Worm (Caenorhabditis elegans) whole organism, young adult: ENCODE results near the gene egl-46.
A peak's percentile ranks its signal among the peaks of the same experiment; 100 is the strongest.

ENCODE experiments used
- C06A6.2 ChIP-seq: fragments of 200-800 bp; sonication (Bioruptor generic); conservative IDR thresholded peaks from 2 replicates; pipeline ENCODE4 v1.3.6; 2022; ENCODE audit warnings: missing genetic modification characterization, missing compliant biosample characterization
- F33H1.4 ChIP-seq: fragments of 200-800 bp; sonication (Bioruptor generic); IDR thresholded peaks from 2 replicates; pipeline ENCODE4 v1.3.6; 2022; ENCODE audit warnings: missing genetic modification reagents, missing genetic modification characterization, missing compliant biosample characterization
- F52B5.7 ChIP-seq: sonication (generic microtip); optimal IDR thresholded peaks from 2 replicates; lab custom pipeline; 2016; ENCODE audit warnings: mild to moderate bottlenecking, missing genetic modification characterization, missing compliant biosample characterization
- K11D2.4 ChIP-seq: fragments of 200-800 bp; sonication (Bioruptor generic); IDR thresholded peaks from 2 replicates; pipeline ENCODE4 v1.3.6; 2022; ENCODE audit warnings: missing genetic modification reagents, missing genetic modification characterization, missing compliant biosample characterization
- T26A5.8 ChIP-seq: sonication (generic microtip); optimal IDR thresholded peaks from 2 replicates; lab custom pipeline; 2016; ENCODE audit warnings: missing genetic modification characterization, missing compliant biosample characterization
- Y67H2A.10 ChIP-seq: fragments of 200-800 bp; sonication (Bioruptor generic); conservative IDR thresholded peaks from 2 replicates; pipeline ENCODE4 v1.3.6; 2022; ENCODE audit warnings: missing genetic modification reagents, missing genetic modification characterization, missing compliant biosample characterization
- Y95B8A.8 ChIP-seq: fragments of 200-800 bp; sonication (Bioruptor generic); IDR thresholded peaks from 2 replicates; pipeline ENCODE4 v1.3.6; 2022; ENCODE audit warnings: missing genetic modification reagents, missing genetic modification characterization, missing compliant biosample characterization
- akir-1 ChIP-seq: fragments of 200-800 bp; sonication (Bioruptor generic); optimal IDR thresholded peaks from 2 replicates; lab custom pipeline; 2018; ENCODE audit warnings: mild to moderate bottlenecking, missing genetic modification characterization, moderate library complexity, missing compliant biosample characterization
- ama-1 ChIP-seq, 3 experiments: fragments of 150-350 bp in 1 of 3; sonication (generic microtip) in 2 of 3; optimal IDR thresholded peaks; 2 replicates each; lab custom pipeline; 2014 to 2018; ENCODE audit warnings: missing biosample characterization in 2 of 3, missing genetic modification characterization in 2 of 3, missing genetic modification reagents in 2 of 3
- aptf-2 ChIP-seq: fragments of 200-800 bp; sonication (Bioruptor generic); conservative IDR thresholded peaks from 2 replicates; pipeline ENCODE4 v1.3.6; 2022; ENCODE audit warnings: missing genetic modification reagents, missing genetic modification characterization, missing compliant biosample characterization
- atf-7 ChIP-seq: sonication (generic microtip); optimal IDR thresholded peaks from 2 replicates; lab custom pipeline; 2017; ENCODE audit warnings: mild to moderate bottlenecking, missing genetic modification characterization, missing compliant biosample characterization
- bed-2 ChIP-seq: fragments of 200-800 bp; sonication (Bioruptor generic); IDR thresholded peaks from 2 replicates; pipeline ENCODE4 v1.3.6; 2022; ENCODE audit warnings: missing genetic modification reagents, missing genetic modification characterization, missing compliant biosample characterization
- ccch-3 ChIP-seq: fragments of 200-800 bp; sonication (Bioruptor generic); optimal IDR thresholded peaks from 2 replicates; lab custom pipeline; 2018; ENCODE audit warnings: mild to moderate bottlenecking, missing genetic modification characterization, missing compliant biosample characterization
- cebp-2 ChIP-seq: fragments of 200-800 bp; sonication (Bioruptor generic); IDR thresholded peaks from 2 replicates; pipeline ENCODE4 v1.3.6; 2022; ENCODE audit warnings: missing genetic modification characterization, missing compliant biosample characterization
- ceh-40 ChIP-seq: fragments of 200-800 bp; sonication (Bioruptor generic); IDR thresholded peaks from 2 replicates; pipeline ENCODE4 v1.3.6; 2022; ENCODE audit warnings: missing genetic modification characterization, missing compliant biosample characterization
- ceh-58 ChIP-seq: fragments of 200-800 bp; sonication (Bioruptor generic); IDR thresholded peaks from 2 replicates; pipeline ENCODE4 v1.3.6; 2022; ENCODE audit warnings: missing genetic modification characterization, missing compliant biosample characterization
- chd-7 ChIP-seq: sonication (generic microtip); optimal IDR thresholded peaks from 2 replicates; lab custom pipeline; 2016; ENCODE audit warnings: mild to moderate bottlenecking, missing genetic modification characterization, moderate library complexity, missing compliant biosample characterization
- dpff-1 ChIP-seq: sonication (generic microtip); optimal IDR thresholded peaks from 2 replicates; lab custom pipeline; 2017; ENCODE audit warnings: mild to moderate bottlenecking, missing genetic modification characterization, missing compliant biosample characterization
- dpl-1 ChIP-seq: fragments of 150-350 bp; optimal IDR thresholded peaks from 2 replicates; lab custom pipeline; 2014; ENCODE audit warnings: missing biosample characterization, missing genetic modification reagents, missing genetic modification characterization
- egl-18 ChIP-seq: fragments of 200-800 bp; sonication (Bioruptor generic); IDR thresholded peaks from 2 replicates; pipeline ENCODE4 v1.3.6; 2022; ENCODE audit warnings: missing genetic modification reagents, missing genetic modification characterization, missing compliant biosample characterization
- ekl-4 ChIP-seq: fragments of 200-800 bp; sonication (Bioruptor generic); IDR thresholded peaks from 2 replicates; pipeline ENCODE4 v1.3.6; 2022; ENCODE audit warnings: missing genetic modification reagents, missing genetic modification characterization, missing compliant biosample characterization
- ets-4 ChIP-seq: fragments of 200-800 bp; sonication (Bioruptor generic); optimal IDR thresholded peaks from 2 replicates; lab custom pipeline; 2018; ENCODE audit warnings: mild to moderate bottlenecking, missing genetic modification characterization, missing compliant biosample characterization
- fkh-3 ChIP-seq: sonication (generic microtip); optimal IDR thresholded peaks from 2 replicates; lab custom pipeline; 2016; ENCODE audit warnings: mild to moderate bottlenecking, missing genetic modification characterization, missing compliant biosample characterization
- hlh-12 ChIP-seq: sonication (generic microtip); optimal IDR thresholded peaks from 2 replicates; lab custom pipeline; 2016; ENCODE audit warnings: missing genetic modification characterization, missing compliant biosample characterization
- hsf-1 ChIP-seq: fragments of 200-800 bp; sonication (Bioruptor generic); IDR thresholded peaks from 2 replicates; pipeline ENCODE4 v1.3.6; 2022; ENCODE audit warnings: missing genetic modification reagents, missing genetic modification characterization, missing compliant biosample characterization
- lag-1 ChIP-seq: fragments of 200-800 bp; sonication (Bioruptor generic); IDR thresholded peaks from 2 replicates; pipeline ENCODE4 v1.3.6; 2022; ENCODE audit warnings: missing genetic modification reagents, missing genetic modification characterization, missing compliant biosample characterization
- let-526 ChIP-seq: fragments of 200-800 bp; sonication (Bioruptor generic); IDR thresholded peaks from 2 replicates; pipeline ENCODE4 v1.3.6; 2022; ENCODE audit warnings: missing genetic modification reagents, missing genetic modification characterization, missing compliant biosample characterization
- lin-54 ChIP-seq: fragments of 200-800 bp; sonication (Bioruptor generic); optimal IDR thresholded peaks from 2 replicates; lab custom pipeline; 2018; ENCODE audit warnings: mild to moderate bottlenecking, missing genetic modification characterization, missing compliant biosample characterization
- lir-1 ChIP-seq: fragments of 200-800 bp; sonication (Bioruptor generic); conservative IDR thresholded peaks from 2 replicates; pipeline ENCODE4 v1.3.6; 2022; ENCODE audit warnings: missing genetic modification reagents, missing genetic modification characterization, missing compliant biosample characterization
- madf-10 ChIP-seq: sonication (generic microtip); optimal IDR thresholded peaks from 2 replicates; lab custom pipeline; 2016; ENCODE audit warnings: mild to moderate bottlenecking, missing genetic modification characterization, missing compliant biosample characterization
- madf-3 ChIP-seq: fragments of 200-800 bp; sonication (Bioruptor generic); IDR thresholded peaks from 2 replicates; pipeline ENCODE4 v1.3.6; 2022; ENCODE audit warnings: missing genetic modification reagents, missing genetic modification characterization, missing compliant biosample characterization
- madf-6 ChIP-seq: fragments of 200-800 bp; sonication (Bioruptor generic); IDR thresholded peaks from 2 replicates; pipeline ENCODE4 v1.3.6; 2022; ENCODE audit warnings: missing genetic modification reagents, missing genetic modification characterization, missing compliant biosample characterization
- madf-8 ChIP-seq: fragments of 200-800 bp; sonication (Bioruptor generic); conservative IDR thresholded peaks from 2 replicates; pipeline ENCODE4 v1.3.6; 2022; ENCODE audit warnings: missing genetic modification reagents, missing genetic modification characterization, missing compliant biosample characterization
- nhr-120 ChIP-seq: fragments of 200-800 bp; sonication (Bioruptor generic); IDR thresholded peaks from 2 replicates; pipeline ENCODE4 v1.3.6; 2022; ENCODE audit warnings: missing genetic modification characterization, missing compliant biosample characterization
- repo-1 ChIP-seq: sonication (generic microtip); optimal IDR thresholded peaks from 2 replicates; lab custom pipeline; 2017; ENCODE audit warnings: mild to moderate bottlenecking, missing genetic modification characterization, missing compliant biosample characterization
- snpc-1.3 ChIP-seq: sonication (generic microtip); optimal IDR thresholded peaks from 2 replicates; lab custom pipeline; 2017; ENCODE audit warnings: missing genetic modification characterization, mild to moderate bottlenecking, missing compliant biosample characterization, antibody characterized with exemption, moderate library complexity, missing genotype, missing genetic modification reagents; ENCODE audit not compliant: insufficient read depth
- somi-1 ChIP-seq: fragments of 200-800 bp; sonication (Bioruptor generic); optimal IDR thresholded peaks from 2 replicates; lab custom pipeline; 2018; ENCODE audit warnings: mild to moderate bottlenecking, missing genetic modification characterization, missing compliant biosample characterization
- zim-3 ChIP-seq: sonication (generic microtip); optimal IDR thresholded peaks from 2 replicates; lab custom pipeline; 2017; ENCODE audit warnings: mild to moderate bottlenecking, missing genetic modification characterization, moderate library complexity, missing compliant biosample characterization
- ztf-25 ChIP-seq: fragments of 200-800 bp; sonication (Bioruptor generic); IDR thresholded peaks from 2 replicates; pipeline ENCODE4 v1.3.6; 2022; ENCODE audit warnings: missing genetic modification reagents, missing genetic modification characterization, missing compliant biosample characterization
- ztf-28 ChIP-seq: fragments of 200-800 bp; sonication (Bioruptor generic); IDR thresholded peaks from 2 replicates; pipeline ENCODE4 v1.3.6; 2022; ENCODE audit warnings: missing genetic modification reagents, missing genetic modification characterization, missing compliant biosample characterization

The egl-46 gene

ce11 chrV:6690075-6690474 is 8.7 kb upstream of the egl-46 start:
- TF ChIP-seq ccch-3 (no peak), ceh-40 (GFP tag; lab: Robert Waterston, UW) (no peak), dpl-1 (no peak), snpc-1.3 (tag; lab: Kevin White, UChicago) (no peak), hlh-12 (tag; lab: Kevin White, UChicago) (no peak), ama-1 (optimal IDR thresholded peaks at IDR 0.05; lab: Kevin White, UChicago) (no peak), ama-1 (GFP tag; optimal IDR thresholded peaks at IDR 0.05; lab: Kevin White, UChicago) (no peak), ztf-28 (GFP tag; lab: Robert Waterston, UW) (no peak)

ce11 chrV:6688392-6688791 is 7.0 kb upstream of the egl-46 start, which contains the start of gene K11G9.5:
TSS of gene K11G9.5 (minus strand) at chrV:6688492.
- TF ChIP-seq hsf-1 (GFP tag; lab: Robert Waterston, UW) (no peak), akir-1 (no peak), repo-1 (tag; lab: Kevin White, UChicago) (no peak), ztf-25 (no peak), cebp-2 (GFP tag; lab: Robert Waterston, UW) (no peak), fkh-3 (no peak)

DNA sequence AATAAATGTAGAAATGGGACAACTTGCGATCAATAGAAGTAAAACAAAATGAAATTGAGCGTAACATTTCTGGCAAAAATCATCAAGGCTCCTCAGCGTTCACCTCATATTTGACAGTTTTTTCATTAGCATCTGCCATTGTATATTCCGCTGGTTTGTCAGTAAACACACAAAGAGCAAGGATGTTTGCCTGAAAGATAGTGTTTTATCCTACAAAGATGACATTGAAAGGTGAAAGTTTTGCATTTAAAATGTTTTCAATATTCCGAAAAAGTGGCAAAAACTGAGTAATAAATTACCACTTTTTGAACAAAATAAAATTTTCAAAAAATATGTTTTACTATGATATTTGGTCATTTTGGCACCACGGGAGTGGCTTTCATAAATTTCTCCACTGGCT is 4.6 kb upstream of the egl-46 start:
- no peak for TF ChIP-seq chd-7 (tag; lab: Kevin White, UChicago)
- no peak for TF ChIP-seq lir-1
- TF ChIP-seq somi-1 (GFP tag; lab: Kevin White, UChicago) = no peak
- TF ChIP-seq ets-4 (GFP tag; lab: Kevin White, UChicago) = no peak
- TF ChIP-seq lag-1 = no peak
- TF ChIP-seq K11D2.4 (GFP tag; lab: Robert Waterston, UW) = no peak
- TF ChIP-seq Y67H2A.10 = no peak
- no peak for TF ChIP-seq F33H1.4
- TF ChIP-seq cebp-2 (GFP tag; lab: Robert Waterston, UW) = no peak
- TF ChIP-seq madf-6 = no peak
- TF ChIP-seq F52B5.7 (tag; lab: Kevin White, UChicago) = no peak
- TF ChIP-seq bed-2 = no peak
- no peak for TF ChIP-seq madf-10 (tag; lab: Kevin White, UChicago)
- no peak for TF ChIP-seq dpff-1 (tag; lab: Kevin White, UChicago)
- TF ChIP-seq ama-1 (optimal IDR thresholded peaks at IDR 0.05; lab: Kevin White, UChicago) = no peak
- no peak for TF ChIP-seq ama-1 (GFP tag; optimal IDR thresholded peaks at IDR 0.05; lab: Kevin White, UChicago)
- TF ChIP-seq, all 124 proteins: peak for 0

DNA sequence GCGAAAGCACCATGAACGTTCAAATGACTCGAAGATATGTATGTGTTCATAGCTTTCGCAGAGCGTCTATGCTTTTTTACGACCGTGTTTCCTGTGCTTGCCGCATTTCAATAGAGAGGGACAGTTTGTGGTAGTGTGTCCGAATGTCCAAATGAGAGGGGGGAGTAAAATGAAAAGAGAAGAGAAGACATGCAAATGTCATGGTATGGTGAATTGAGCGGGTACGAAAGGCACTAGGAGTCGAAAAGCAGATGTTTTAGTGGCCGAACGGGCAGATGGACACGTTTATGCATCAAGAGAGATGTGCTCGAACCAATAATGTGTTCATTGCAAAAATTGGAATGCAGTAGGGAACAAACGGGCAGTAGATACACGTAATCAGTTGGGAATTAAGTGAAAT is 4.1 kb upstream of the egl-46 start:
- no peak for TF ChIP-seq akir-1
- 0 out of 2 replicates have a peak, but pooled peaks have one; percentile 37 for TF ChIP-seq let-526

DNA sequence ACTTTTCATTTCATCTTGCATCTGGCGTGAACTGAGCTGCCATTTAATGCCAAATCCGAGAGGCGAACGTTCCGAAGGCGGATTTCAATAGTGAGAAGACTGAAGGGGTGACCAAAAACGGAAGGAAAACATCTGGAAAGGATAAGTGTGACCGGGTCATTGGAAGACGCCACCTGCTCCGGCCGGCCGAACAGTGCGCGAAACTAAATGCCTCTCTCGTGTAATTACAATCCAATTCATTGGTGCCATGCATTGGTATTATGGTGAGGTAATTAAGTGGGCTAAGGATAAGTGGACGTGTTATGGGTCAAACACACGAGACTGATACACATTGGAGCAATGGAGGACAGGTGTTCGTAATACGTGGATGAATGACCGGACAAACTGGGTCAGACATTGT is 3.2 kb upstream of the egl-46 start:
- TF ChIP-seq ztf-25 (no peak), madf-3 (GFP tag; lab: Robert Waterston, UW) (no peak), repo-1 (tag; lab: Kevin White, UChicago) (no peak)
- TF ChIP-seq, all 124 proteins: peak for 0

- TF ChIP-seq zim-3 (no peak), atf-7 (tag; lab: Kevin White, UChicago) (no peak), somi-1 (GFP tag; lab: Kevin White, UChicago) (no peak), F33H1.4 (no peak), ceh-58 (GFP tag; lab: Robert Waterston, UW) (no peak), madf-8 (GFP tag; lab: Robert Waterston, UW) (no peak), aptf-2 (no peak), Y95B8A.8 (GFP tag; lab: Robert Waterston, UW) (no peak), ekl-4 (no peak), lin-54 (GFP tag; lab: Kevin White, UChicago) (no peak), C06A6.2 (GFP tag; lab: Robert Waterston, UW) (no peak), T26A5.8 (no peak), akir-1 (no peak), egl-18 (no peak), nhr-120 (GFP tag; lab: Robert Waterston, UW) (no peak)
- TF ChIP-seq, all 124 proteins: peak for 0
These were observed 2.4 kb upstream of the egl-46 start for ce11 chrV:6683740-6684139.
